Fruit fly (Drosophila melanogaster) whole organism, embryonic: ENCODE measurements around the gene Leash.

Experiments
- CG11560 ChIP-seq: fragments of 200-800 bp; sonication (Bioruptor generic); IDR thresholded peaks from 3 replicates; pipeline ENCODE4 v1.3.6; 2022; ENCODE audit warnings: missing biosample characterization, missing genetic modification characterization
- CG15269 ChIP-seq: fragments of 200-800 bp; sonication (Bioruptor generic); optimal IDR thresholded peaks from 2 replicates; lab custom pipeline; 2018; ENCODE audit warnings: missing biosample characterization, mild to moderate bottlenecking, missing genetic modification characterization, moderate library complexity
- CG9727 ChIP-seq: fragments of 200-800 bp; sonication (Bioruptor generic); optimal IDR thresholded peaks from 3 replicates; lab custom pipeline; 2017; ENCODE audit warnings: missing biosample characterization, mild to moderate bottlenecking, missing genetic modification characterization
- Fer1 ChIP-seq: fragments of 200-800 bp; sonication (Bioruptor generic); optimal IDR thresholded peaks from 2 replicates; lab custom pipeline; 2017; ENCODE audit warnings: missing biosample characterization, mild to moderate bottlenecking, missing genetic modification characterization
- Gug ChIP-seq: fragments of 200-800 bp; sonication (Bioruptor generic); IDR thresholded peaks from 4 replicates; pipeline ENCODE4 v1.3.6; 2022; ENCODE audit warnings: missing biosample characterization, missing genetic modification characterization
- Hsf ChIP-seq: fragments of 200-800 bp; sonication (Bioruptor generic); optimal IDR thresholded peaks from 3 replicates; lab custom pipeline; 2016; ENCODE audit warnings: missing biosample characterization, missing genetic modification characterization
- Oli ChIP-seq: fragments of 200-800 bp; sonication (Bioruptor generic); optimal IDR thresholded peaks from 2 replicates; lab custom pipeline; 2018; ENCODE audit warnings: missing biosample characterization, mild to moderate bottlenecking, missing genetic modification characterization, moderate library complexity
- bbx ChIP-seq: fragments of 200-800 bp; sonication (Bioruptor generic); IDR thresholded peaks from 2 replicates; pipeline ENCODE4 v1.3.6; 2022; ENCODE audit warnings: missing biosample characterization, missing genetic modification characterization; ENCODE audit not compliant: partially characterized antibody
- sna ChIP-seq: fragments of 200-800 bp; sonication (Bioruptor generic); IDR thresholded peaks from 2 replicates; pipeline ENCODE4 v1.3.6; 2022; ENCODE audit warnings: missing biosample characterization, missing genetic modification characterization; ENCODE audit not compliant: partially characterized antibody

DNA sequence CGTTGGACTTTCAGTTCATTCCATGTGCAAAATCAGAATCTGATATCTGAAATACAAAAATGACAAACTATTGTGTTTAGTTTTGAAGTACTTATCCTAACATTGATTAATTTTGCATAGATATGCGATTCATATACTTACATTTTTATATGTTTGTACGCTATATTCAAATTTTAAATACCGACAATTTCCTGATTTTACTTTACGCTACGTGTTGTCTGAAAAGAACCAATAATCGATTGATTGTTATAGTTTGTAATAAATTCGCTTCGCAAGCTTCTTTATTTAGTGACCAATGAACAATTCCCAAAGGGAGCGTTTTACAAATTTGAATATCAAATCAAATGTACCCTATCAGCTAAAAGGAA, 4.2 kb downstream of the Leash start, which contains the start of gene Ak3:
- TF ChIP-seq CG11560 (no peak), bbx (GFP tag; lab: Robert Waterston, UW) (no peak), Gug (GFP tag; lab: Robert Waterston, UW) (no peak), CG15269 (tag; lab: Kevin White, UChicago) (no peak), Fer1 (GFP tag; lab: Kevin White, UChicago) (no peak), CG9727 (GFP tag; lab: Kevin White, UChicago) (no peak), Hsf (no peak), Oli (tag; lab: Kevin White, UChicago) (no peak), sna (GFP tag; lab: Robert Waterston, UW) (no peak)
